Worm (Caenorhabditis elegans) whole organism, mixed stage, embryonic: Measurements from ENCODE around the gene tgt-1.

ENCODE experiments used
- M03D4.4 ChIP-seq: sonication (generic microtip); optimal IDR thresholded peaks from 2 replicates; lab custom pipeline; 2017; ENCODE audit warnings: mild to moderate bottlenecking, missing genetic modification characterization, missing compliant biosample characterization
- bed-3 ChIP-seq: fragments of 200-800 bp; sonication (Bioruptor generic); optimal IDR thresholded peaks from 3 replicates; lab custom pipeline; 2018; ENCODE audit warnings: mild to moderate bottlenecking, missing genetic modification characterization, moderate library complexity, missing compliant biosample characterization
- blmp-1 ChIP-seq: fragments of 150-350 bp; optimal IDR thresholded peaks from 2 replicates; lab custom pipeline; 2014; ENCODE audit warnings: missing biosample characterization, missing genetic modification characterization
- ceh-39 ChIP-seq: fragments of 150-350 bp; optimal IDR thresholded peaks from 2 replicates; lab custom pipeline; 2014; ENCODE audit warnings: missing biosample characterization, missing genetic modification characterization
- ceh-43 ChIP-seq: fragments of 200-800 bp; sonication (Bioruptor generic); optimal IDR thresholded peaks from 2 replicates; lab custom pipeline; 2018; ENCODE audit warnings: mild to moderate bottlenecking, missing genetic modification characterization, moderate library complexity, missing compliant biosample characterization
- ceh-83 ChIP-seq: fragments of 200-800 bp; sonication (Bioruptor generic); optimal IDR thresholded peaks from 2 replicates; lab custom pipeline; 2018; ENCODE audit warnings: mild to moderate bottlenecking, missing genetic modification characterization, missing compliant biosample characterization
- ces-1 ChIP-seq: fragments of 150-350 bp; optimal IDR thresholded peaks from 2 replicates; lab custom pipeline; 2014; ENCODE audit warnings: missing biosample characterization, missing genetic modification reagents, missing genetic modification characterization
- cnd-1 ChIP-seq: fragments of 200-800 bp; sonication (Bioruptor generic); optimal IDR thresholded peaks from 2 replicates; lab custom pipeline; 2018; ENCODE audit warnings: mild to moderate bottlenecking, missing genetic modification characterization, missing compliant biosample characterization
- drap-1 ChIP-seq: fragments of 200-800 bp; sonication (Bioruptor generic); optimal IDR thresholded peaks from 3 replicates; lab custom pipeline; 2018; ENCODE audit warnings: mild to moderate bottlenecking, missing genetic modification characterization, missing compliant biosample characterization
- elt-1 ChIP-seq: sonication (generic microtip); optimal IDR thresholded peaks from 2 replicates; lab custom pipeline; 2017; ENCODE audit warnings: missing genetic modification characterization, mild to moderate bottlenecking, missing compliant biosample characterization, antibody characterized with exemption, moderate library complexity, borderline replicate concordance; ENCODE audit not compliant: insufficient read depth
- elt-3 ChIP-seq: fragments of 150-350 bp; optimal IDR thresholded peaks from 2 replicates; lab custom pipeline; 2014; ENCODE audit warnings: missing biosample characterization, missing genetic modification characterization
- flh-1 ChIP-seq: fragments of 200-800 bp; sonication (Bioruptor generic); optimal IDR thresholded peaks from 2 replicates; lab custom pipeline; 2018; ENCODE audit warnings: mild to moderate bottlenecking, missing genetic modification characterization, moderate library complexity, missing compliant biosample characterization
- ham-2 ChIP-seq: fragments of 200-800 bp; sonication (Bioruptor generic); optimal IDR thresholded peaks from 2 replicates; lab custom pipeline; 2018; ENCODE audit warnings: mild to moderate bottlenecking, missing genetic modification characterization, missing compliant biosample characterization
- hlh-1 ChIP-seq: fragments of 150-350 bp; optimal IDR thresholded peaks from 2 replicates; lab custom pipeline; 2014; ENCODE audit warnings: missing biosample characterization, missing genetic modification reagents, missing genetic modification characterization
- lin-13 ChIP-seq: fragments of 150-350 bp; optimal IDR thresholded peaks from 2 replicates; lab custom pipeline; 2014; ENCODE audit warnings: missing biosample characterization, missing genetic modification characterization
- lin-32 ChIP-seq: fragments of 200-800 bp; sonication (Bioruptor generic); optimal IDR thresholded peaks from 2 replicates; lab custom pipeline; 2018; ENCODE audit warnings: mild to moderate bottlenecking, missing genetic modification characterization, missing compliant biosample characterization
- lsy-2 ChIP-seq: fragments of 150-350 bp; optimal IDR thresholded peaks from 2 replicates; lab custom pipeline; 2014; ENCODE audit warnings: missing biosample characterization, missing genetic modification characterization
- mab-5 ChIP-seq: fragments of 150-350 bp; optimal IDR thresholded peaks from 2 replicates; lab custom pipeline; 2014; ENCODE audit warnings: missing biosample characterization, missing genetic modification characterization
- mep-1 ChIP-seq: fragments of 150-350 bp; optimal IDR thresholded peaks from 2 replicates; lab custom pipeline; 2017; ENCODE audit warnings: missing biosample characterization, missing genetic modification reagents, missing genetic modification characterization, inconsistent platforms
- mls-2 ChIP-seq: sonication (generic microtip); optimal IDR thresholded peaks from 2 replicates; lab custom pipeline; 2016; ENCODE audit warnings: mild to moderate bottlenecking, missing genetic modification characterization, moderate library complexity, missing compliant biosample characterization
- nhr-12 ChIP-seq: fragments of 150-350 bp; optimal IDR thresholded peaks from 2 replicates; lab custom pipeline; 2014; ENCODE audit warnings: missing biosample characterization, missing genetic modification characterization
- nhr-2 ChIP-seq: fragments of 150-350 bp; optimal IDR thresholded peaks from 2 replicates; lab custom pipeline; 2014; ENCODE audit warnings: missing biosample characterization, missing genetic modification characterization
- nhr-237 ChIP-seq: fragments of 150-350 bp; optimal IDR thresholded peaks from 2 replicates; lab custom pipeline; 2014; ENCODE audit warnings: missing biosample characterization, missing genetic modification characterization
- nhr-28 ChIP-seq: fragments of 150-350 bp; optimal IDR thresholded peaks from 2 replicates; lab custom pipeline; 2014; ENCODE audit warnings: missing biosample characterization, missing genetic modification characterization
- nhr-76 ChIP-seq: sonication (generic microtip); optimal IDR thresholded peaks from 2 replicates; lab custom pipeline; 2017; ENCODE audit warnings: missing biosample characterization, missing genetic modification characterization
- pha-4 ChIP-seq: fragments of 150-350 bp; optimal IDR thresholded peaks from 2 replicates; lab custom pipeline; 2018; ENCODE audit warnings: missing biosample characterization, missing genetic modification reagents, missing genetic modification characterization
- sem-2 ChIP-seq: fragments of 200-800 bp; sonication (Bioruptor generic); optimal IDR thresholded peaks from 2 replicates; lab custom pipeline; 2018; ENCODE audit warnings: mild to moderate bottlenecking, missing genetic modification characterization, missing compliant biosample characterization
- sptf-1 ChIP-seq: sonication (generic microtip); optimal IDR thresholded peaks from 2 replicates; lab custom pipeline; 2017; ENCODE audit warnings: mild to moderate bottlenecking, missing genetic modification characterization, moderate library complexity, missing compliant biosample characterization
- tbx-8 ChIP-seq: fragments of 200-800 bp; sonication (Bioruptor generic); optimal IDR thresholded peaks from 2 replicates; lab custom pipeline; 2018; ENCODE audit warnings: mild to moderate bottlenecking, missing genetic modification characterization, moderate library complexity, missing compliant biosample characterization
- unc-120 ChIP-seq: sonication (generic microtip); optimal IDR thresholded peaks from 2 replicates; lab custom pipeline; 2017; ENCODE audit warnings: missing genetic modification characterization, missing compliant biosample characterization; ENCODE audit not compliant: poor library complexity, severe bottlenecking
- unc-39 ChIP-seq: fragments of 150-350 bp; optimal IDR thresholded peaks from 2 replicates; lab custom pipeline; 2014; ENCODE audit warnings: missing biosample characterization, missing genetic modification characterization
- unc-62 ChIP-seq: fragments of 150-350 bp; optimal IDR thresholded peaks from 2 replicates; lab custom pipeline; 2014; ENCODE audit warnings: missing biosample characterization, missing genetic modification reagents, missing genetic modification characterization
- zip-8 ChIP-seq: fragments of 150-350 bp; optimal IDR thresholded peaks from 2 replicates; lab custom pipeline; 2014; ENCODE audit warnings: missing biosample characterization, missing genetic modification characterization
- ztf-11 ChIP-seq: fragments of 150-350 bp; optimal IDR thresholded peaks from 2 replicates; lab custom pipeline; 2014; ENCODE audit warnings: missing biosample characterization, missing genetic modification characterization

Gene tgt-1

DNA sequence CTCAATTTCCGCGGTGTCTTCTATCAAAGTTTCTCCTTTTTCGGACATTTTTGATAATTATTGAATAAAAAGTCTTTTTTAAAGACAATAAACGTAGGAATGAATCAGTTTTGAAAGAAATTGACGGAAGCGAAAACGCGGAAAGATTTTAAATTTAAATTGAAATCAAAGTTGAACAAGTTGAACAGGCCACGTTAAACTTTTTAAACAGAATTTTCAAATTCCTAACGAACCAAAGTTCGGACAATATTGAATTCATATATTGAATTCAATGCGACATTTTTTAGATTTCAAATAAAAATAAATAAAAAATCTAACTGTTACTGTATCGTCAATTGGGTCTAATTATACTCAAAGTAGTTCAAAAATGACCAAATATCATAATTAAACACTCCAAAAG is 9.9 kb downstream of the tgt-1 start, which contains the start of gene hdl-1:
Gene hdl-1 (minus strand): TSS at position 101 of the 400 bp plus-strand sequence.
- no peak for TF ChIP-seq sem-2

DNA sequence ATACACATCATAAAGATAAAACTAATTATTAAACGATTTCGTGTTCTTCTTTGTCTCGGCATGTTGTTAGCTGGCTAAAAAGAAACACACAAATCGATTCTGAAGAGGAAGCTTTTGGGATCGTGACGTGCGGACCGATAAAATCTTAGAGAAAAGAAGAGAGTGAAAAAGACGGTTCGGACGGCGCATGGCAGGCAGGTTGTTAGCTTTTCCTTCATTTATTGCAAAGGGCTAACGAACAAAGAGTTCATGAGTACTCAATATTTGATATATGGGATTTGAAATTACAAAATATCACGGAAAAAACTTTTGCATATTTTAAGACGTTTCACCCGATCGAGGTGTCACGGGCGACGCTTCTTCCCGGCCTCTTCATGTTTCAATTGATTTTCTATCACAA is 14.0 kb downstream of the tgt-1 start, which contains the start of gene ZK829.3:
Gene ZK829.3 (minus strand): TSS at position 101 of the 400 bp plus-strand sequence.
- TF ChIP-seq blmp-1 (tag; lab: Kevin White, UChicago) (no peak), M03D4.4 (tag; lab: Kevin White, UChicago) (no peak), nhr-12 (tag; lab: Kevin White, UChicago) (no peak), lsy-2 (tag; lab: Kevin White, UChicago) (no peak), hlh-1 (tag; lab: Kevin White, UChicago) (no peak), lin-32 (GFP tag; lab: Kevin White, UChicago) (no peak), lin-13 (tag; lab: Kevin White, UChicago) (no peak), ceh-43 (no peak)

DNA sequence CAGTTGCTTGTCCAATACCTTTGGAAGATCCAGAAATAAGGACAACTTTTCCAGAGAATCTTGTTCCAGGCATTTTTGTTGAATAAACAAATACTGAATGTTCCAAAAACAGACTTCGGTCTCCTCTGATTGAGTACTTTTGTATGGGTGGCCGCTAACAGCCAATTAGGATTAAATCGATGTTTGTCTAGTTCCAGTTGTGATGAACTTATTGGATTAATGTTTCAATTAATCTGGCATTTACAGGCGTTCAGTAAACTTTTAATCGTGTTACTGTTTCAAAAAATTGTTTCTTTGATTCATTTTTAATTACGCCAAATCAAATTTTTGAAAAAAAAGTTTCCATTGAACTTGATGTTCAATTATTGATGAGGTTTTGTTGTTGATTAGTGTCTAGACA is 17.3 kb downstream of the tgt-1 start, which contains the start of gene ZK829.1:
Gene ZK829.1 (minus strand): TSS at position 101 of the 400 bp plus-strand sequence.
- TF ChIP-seq unc-39 (tag; lab: Kevin White, UChicago) (no peak), ceh-39 (tag; lab: Kevin White, UChicago) (no peak), nhr-237 (tag; lab: Kevin White, UChicago) (no peak), ztf-11 (tag; lab: Kevin White, UChicago) (no peak), sem-2 (no peak)

DNA sequence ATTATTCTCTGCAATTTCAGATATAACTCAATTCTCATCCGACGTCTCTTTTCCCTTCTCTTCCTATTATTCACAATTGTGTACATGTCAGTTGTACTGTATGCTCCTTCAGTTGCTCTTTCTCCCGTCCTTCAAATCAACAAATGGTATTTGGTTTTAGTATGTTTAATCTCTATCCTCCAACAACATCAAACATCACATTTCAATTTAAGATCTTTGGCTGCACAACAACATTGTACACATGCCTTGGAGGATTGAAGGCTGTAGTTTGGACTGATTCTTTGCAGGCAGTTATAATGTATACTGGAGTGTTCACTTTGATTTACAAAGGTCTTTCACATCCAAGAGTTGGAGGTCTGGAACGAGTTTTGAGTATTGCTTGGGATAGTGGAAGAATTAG is 21.1 kb downstream of the tgt-1 start:
- TF ChIP-seq mab-5 (tag; lab: Kevin White, UChicago): no peak
- TF ChIP-seq ceh-43: no peak
- no peak for TF ChIP-seq ceh-39 (tag; lab: Kevin White, UChicago)
- no peak for TF ChIP-seq nhr-12 (tag; lab: Kevin White, UChicago)
- no peak for TF ChIP-seq nhr-28 (tag; lab: Kevin White, UChicago)
- no peak for TF ChIP-seq lin-32 (GFP tag; lab: Kevin White, UChicago)

DNA sequence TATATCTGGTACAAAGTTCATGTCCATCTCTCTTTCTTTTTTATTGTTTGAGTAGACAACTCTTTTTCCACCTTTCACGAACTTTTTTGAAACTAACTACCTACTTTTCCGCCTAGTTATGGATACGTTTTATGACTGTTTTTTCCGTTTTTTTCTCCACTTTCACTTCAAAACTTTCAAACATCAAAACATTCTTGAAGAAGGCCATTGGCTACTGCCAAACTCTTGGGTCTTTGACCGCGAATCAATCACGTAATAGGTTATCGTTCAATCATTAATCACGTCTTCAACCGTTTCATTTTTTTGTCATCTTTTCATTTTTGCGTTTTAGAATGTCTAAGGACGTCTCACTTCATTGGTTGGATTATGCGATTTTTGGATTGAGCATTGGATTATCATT is 22.5 kb downstream of the tgt-1 start, which contains the start of gene slc-5A12:
Gene slc-5A12 (plus strand): TSS at position 333 of the 400 bp plus-strand sequence.
- no peak for TF ChIP-seq ceh-43
- TF ChIP-seq cnd-1: no peak
- TF ChIP-seq mls-2 (tag; lab: Kevin White, UChicago): no peak
- TF ChIP-seq elt-1 (tag; lab: Kevin White, UChicago): no peak
- no peak for TF ChIP-seq unc-62 (GFP tag; lab: Kevin White, UChicago)
- no peak for TF ChIP-seq ham-2 (GFP tag; lab: Kevin White, UChicago)
- TF ChIP-seq elt-3 (tag; lab: Kevin White, UChicago): no peak
- TF ChIP-seq nhr-2 (tag; lab: Kevin White, UChicago): no peak
- no peak for TF ChIP-seq mab-5 (tag; lab: Kevin White, UChicago)
- no peak for TF ChIP-seq nhr-28 (tag; lab: Kevin White, UChicago)
- no peak for TF ChIP-seq nhr-76 (tag; lab: Kevin White, UChicago)
- TF ChIP-seq bed-3 (GFP tag; lab: Kevin White, UChicago): no peak

DNA sequence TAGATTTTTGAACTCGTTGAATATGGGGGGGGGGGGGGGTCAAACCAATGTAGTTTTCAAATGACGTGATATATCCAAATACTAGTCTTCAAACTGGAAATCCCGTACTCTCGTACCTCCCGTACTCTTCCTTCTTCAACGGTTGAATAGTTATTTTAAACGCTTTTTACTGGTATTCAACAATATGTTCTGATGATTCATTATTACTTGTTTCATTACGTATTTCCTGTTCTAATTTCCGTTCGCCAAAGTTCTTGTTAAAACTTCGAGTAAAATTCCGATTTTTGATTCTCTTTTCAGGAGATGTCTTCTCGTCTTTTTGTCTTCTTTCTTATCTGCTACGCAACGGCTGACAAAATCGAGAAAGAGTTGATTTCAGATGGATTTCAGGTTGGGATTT is 29.0 kb downstream of the tgt-1 start, which contains the start of gene nhx-9:
Gene nhx-9 (plus strand): TSS at position 301 of the 400 bp plus-strand sequence.
- TF ChIP-seq ces-1 (GFP tag; lab: Kevin White, UChicago) (no peak), elt-1 (tag; lab: Kevin White, UChicago) (no peak), mls-2 (tag; lab: Kevin White, UChicago) (no peak), hlh-1 (tag; lab: Kevin White, UChicago) (no peak)

DNA sequence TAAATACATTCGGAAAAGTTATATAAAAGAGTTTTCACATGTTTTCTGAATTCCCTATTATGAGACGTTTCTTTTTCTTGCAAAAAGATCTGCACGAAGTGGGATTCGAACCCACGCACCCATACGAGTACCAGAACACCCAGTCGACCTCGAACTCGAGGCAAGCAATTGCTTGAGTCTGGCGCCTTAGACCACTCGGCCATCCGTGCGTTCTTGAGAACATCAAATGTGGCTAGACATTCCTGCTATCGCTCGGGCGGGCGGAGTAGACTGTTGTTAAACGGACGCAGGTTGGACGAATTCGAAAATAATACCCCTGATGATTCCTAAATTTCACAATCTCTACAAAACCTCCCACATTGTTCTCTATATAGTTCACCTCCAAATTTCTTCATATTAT is 31.2 kb downstream of the tgt-1 start:
- TF ChIP-seq nhr-2 (tag; lab: Kevin White, UChicago) (no peak), ztf-11 (tag; lab: Kevin White, UChicago) (no peak), elt-1 (tag; lab: Kevin White, UChicago) (no peak), lin-13 (tag; lab: Kevin White, UChicago) (no peak), pha-4 (tag; lab: Kevin White, UChicago) (no peak), flh-1 (GFP tag; lab: Kevin White, UChicago) (no peak), mls-2 (tag; lab: Kevin White, UChicago) (peak; percentile 59), ceh-39 (tag; lab: Kevin White, UChicago) (no peak), zip-8 (tag; lab: Kevin White, UChicago) (no peak), nhr-12 (tag; lab: Kevin White, UChicago) (no peak), sptf-1 (tag; lab: Kevin White, UChicago) (peak; percentile 26), mep-1 (no peak), drap-1 (GFP tag; lab: Kevin White, UChicago) (peak; percentile 52), cnd-1 (peak; percentile 35), ceh-83 (peak; percentile 71), unc-39 (tag; lab: Kevin White, UChicago) (no peak), nhr-76 (tag; lab: Kevin White, UChicago) (no peak), nhr-28 (tag; lab: Kevin White, UChicago) (no peak), hlh-1 (tag; lab: Kevin White, UChicago) (no peak), elt-3 (tag; lab: Kevin White, UChicago) (no peak), ces-1 (GFP tag; lab: Kevin White, UChicago) (no peak), mab-5 (tag; lab: Kevin White, UChicago) (no peak), sem-2 (peak; percentile 58), tbx-8 (GFP tag; lab: Kevin White, UChicago) (no peak), blmp-1 (tag; lab: Kevin White, UChicago) (no peak), ceh-43 (no peak), unc-120 (tag; lab: Kevin White, UChicago) (peak; percentile 33)
